Worm (Caenorhabditis elegans): ENCODE measurements around the gene kin-20.

- no peak for TF ChIP-seq unc-62 (GFP tag; optimal IDR thresholded peaks at IDR 0.05)
- no peak for TF ChIP-seq ZK546.5 (tag; optimal IDR thresholded peaks at IDR 0.05)
- TF ChIP-seq elt-3 (tag; optimal IDR thresholded peaks at IDR 0.05) = no peak
- no peak for TF ChIP-seq ama-1 (optimal IDR thresholded peaks at IDR 0.05)
- TF ChIP-seq aly-2 (tag; optimal IDR thresholded peaks at IDR 0.05) = no peak
- no peak for TF ChIP-seq snpc-4 (tag; optimal IDR thresholded peaks at IDR 0.05)
- TF ChIP-seq egl-27 (tag; optimal IDR thresholded peaks at IDR 0.05) = no peak
- no peak for TF ChIP-seq elt-2 (tag; optimal IDR thresholded peaks at IDR 0.05)
- TF ChIP-seq R02D3.7 (tag; optimal IDR thresholded peaks at IDR 0.05) = no peak
- no peak for TF ChIP-seq tbx-2 (tag; optimal IDR thresholded peaks at IDR 0.05)
- TF ChIP-seq ztf-11 (tag; optimal IDR thresholded peaks at IDR 0.05) = no peak
- TF ChIP-seq nhr-67 (tag; optimal IDR thresholded peaks at IDR 0.05) = no peak
Observed at ce11 chrX:15246595-15246994, 31.0 kb downstream of the kin-20 start.
